Worm (Caenorhabditis elegans) whole organism, young adult: ENCODE measurements around the gene mup-4.

Source experiments
- F10E7.11 ChIP-seq: sonication (generic microtip); optimal IDR thresholded peaks from 2 replicates; lab custom pipeline; 2017; ENCODE audit warnings: mild to moderate bottlenecking, missing genetic modification characterization, moderate library complexity, missing compliant biosample characterization
- F22D6.2 ChIP-seq: sonication (generic microtip); optimal IDR thresholded peaks from 2 replicates; lab custom pipeline; 2016; ENCODE audit warnings: mild to moderate bottlenecking, missing genetic modification characterization, missing compliant biosample characterization
- F33H1.4 ChIP-seq: fragments of 200-800 bp; sonication (Bioruptor generic); IDR thresholded peaks from 2 replicates; pipeline ENCODE4 v1.3.6; 2022; ENCODE audit warnings: missing genetic modification reagents, missing genetic modification characterization, missing compliant biosample characterization
- F49E8.2 ChIP-seq: sonication (generic microtip); optimal IDR thresholded peaks from 3 replicates; lab custom pipeline; 2017; ENCODE audit warnings: missing genetic modification characterization, mild to moderate bottlenecking, missing compliant biosample characterization, antibody characterized with exemption, moderate library complexity; ENCODE audit not compliant: insufficient read depth
- F52B5.7 ChIP-seq: sonication (generic microtip); optimal IDR thresholded peaks from 2 replicates; lab custom pipeline; 2016; ENCODE audit warnings: mild to moderate bottlenecking, missing genetic modification characterization, missing compliant biosample characterization
- F55B11.4 ChIP-seq: sonication (generic microtip); optimal IDR thresholded peaks from 2 replicates; lab custom pipeline; 2016; ENCODE audit warnings: missing compliant biosample characterization, missing genetic modification characterization, borderline replicate concordance; ENCODE audit not compliant: insufficient read depth
- Y67H2A.10 ChIP-seq: fragments of 200-800 bp; sonication (Bioruptor generic); conservative IDR thresholded peaks from 2 replicates; pipeline ENCODE4 v1.3.6; 2022; ENCODE audit warnings: missing genetic modification reagents, missing genetic modification characterization, missing compliant biosample characterization
- aptf-2 ChIP-seq: fragments of 200-800 bp; sonication (Bioruptor generic); conservative IDR thresholded peaks from 2 replicates; pipeline ENCODE4 v1.3.6; 2022; ENCODE audit warnings: missing genetic modification reagents, missing genetic modification characterization, missing compliant biosample characterization
- attf-5 ChIP-seq: fragments of 200-800 bp; sonication (Bioruptor generic); optimal IDR thresholded peaks from 2 replicates; lab custom pipeline; 2018; ENCODE audit warnings: mild to moderate bottlenecking, missing genetic modification characterization, missing compliant biosample characterization
- cebp-1 ChIP-seq, 2 experiments: fragments of 200-800 bp in 1 of 2; sonication (Bioruptor generic) in 1 of 2; sonication (generic microtip) in 1 of 2; IDR thresholded peaks in 1 of 2; optimal IDR thresholded peaks in 1 of 2; 2 replicates each; pipeline versions ENCODE4 v1.3.6 to Lab custom; 2017 to 2022; ENCODE audit warnings: missing compliant biosample characterization in 2 of 2, missing genetic modification characterization in 2 of 2, mild to moderate bottlenecking in 1 of 2, missing genetic modification reagents in 1 of 2, moderate library complexity in 1 of 2
- ceh-27 ChIP-seq: fragments of 200-800 bp; sonication (Bioruptor generic); optimal IDR thresholded peaks from 2 replicates; lab custom pipeline; 2018; ENCODE audit warnings: mild to moderate bottlenecking, missing genetic modification characterization, moderate library complexity, missing compliant biosample characterization
- ceh-58 ChIP-seq: fragments of 200-800 bp; sonication (Bioruptor generic); IDR thresholded peaks from 2 replicates; pipeline ENCODE4 v1.3.6; 2022; ENCODE audit warnings: missing genetic modification characterization, missing compliant biosample characterization
- dpl-1 ChIP-seq: fragments of 150-350 bp; optimal IDR thresholded peaks from 2 replicates; lab custom pipeline; 2014; ENCODE audit warnings: missing biosample characterization, missing genetic modification reagents, missing genetic modification characterization
- egrh-3 ChIP-seq: fragments of 200-800 bp; sonication (Bioruptor generic); IDR thresholded peaks from 2 replicates; pipeline ENCODE4 v1.3.6; 2022; ENCODE audit warnings: missing genetic modification reagents, missing genetic modification characterization, missing compliant biosample characterization
- ekl-4 ChIP-seq: fragments of 200-800 bp; sonication (Bioruptor generic); IDR thresholded peaks from 2 replicates; pipeline ENCODE4 v1.3.6; 2022; ENCODE audit warnings: missing genetic modification reagents, missing genetic modification characterization, missing compliant biosample characterization
- hlh-12 ChIP-seq: sonication (generic microtip); optimal IDR thresholded peaks from 2 replicates; lab custom pipeline; 2016; ENCODE audit warnings: missing genetic modification characterization, missing compliant biosample characterization
- hmg-1.2 ChIP-seq: fragments of 200-800 bp; sonication (Bioruptor generic); IDR thresholded peaks from 2 replicates; pipeline ENCODE4 v1.3.6; 2022; ENCODE audit warnings: missing genetic modification reagents, missing genetic modification characterization, missing compliant biosample characterization
- hmg-20 ChIP-seq: fragments of 200-800 bp; sonication (Bioruptor generic); IDR thresholded peaks from 2 replicates; pipeline ENCODE4 v1.3.6; 2022; ENCODE audit warnings: missing genetic modification reagents, missing genetic modification characterization, missing compliant biosample characterization
- hsf-1 ChIP-seq: fragments of 200-800 bp; sonication (Bioruptor generic); IDR thresholded peaks from 2 replicates; pipeline ENCODE4 v1.3.6; 2022; ENCODE audit warnings: missing genetic modification reagents, missing genetic modification characterization, missing compliant biosample characterization
- lag-1 ChIP-seq: fragments of 200-800 bp; sonication (Bioruptor generic); IDR thresholded peaks from 2 replicates; pipeline ENCODE4 v1.3.6; 2022; ENCODE audit warnings: missing genetic modification reagents, missing genetic modification characterization, missing compliant biosample characterization
- let-607 ChIP-seq, 2 experiments: fragments of 200-800 bp in 1 of 2; sonication (Bioruptor generic) in 1 of 2; sonication (generic microtip) in 1 of 2; optimal IDR thresholded peaks; 2 replicates each; lab custom pipeline; 2016 to 2018; ENCODE audit warnings: mild to moderate bottlenecking in 2 of 2, missing compliant biosample characterization in 2 of 2, missing genetic modification characterization in 2 of 2, moderate library complexity in 2 of 2, missing genotype in 1 of 2
- lin-40 ChIP-seq: sonication (generic microtip); optimal IDR thresholded peaks from 2 replicates; lab custom pipeline; 2016; ENCODE audit warnings: missing genetic modification characterization, mild to moderate bottlenecking, missing compliant biosample characterization, missing genotype, missing genetic modification reagents
- lsl-1 ChIP-seq: fragments of 200-800 bp; sonication (Bioruptor generic); optimal IDR thresholded peaks from 2 replicates; lab custom pipeline; 2018; ENCODE audit warnings: mild to moderate bottlenecking, missing genetic modification characterization, moderate library complexity, missing compliant biosample characterization
- madf-3 ChIP-seq: fragments of 200-800 bp; sonication (Bioruptor generic); IDR thresholded peaks from 2 replicates; pipeline ENCODE4 v1.3.6; 2022; ENCODE audit warnings: missing genetic modification reagents, missing genetic modification characterization, missing compliant biosample characterization
- madf-6 ChIP-seq: fragments of 200-800 bp; sonication (Bioruptor generic); IDR thresholded peaks from 2 replicates; pipeline ENCODE4 v1.3.6; 2022; ENCODE audit warnings: missing genetic modification reagents, missing genetic modification characterization, missing compliant biosample characterization
- madf-8 ChIP-seq: fragments of 200-800 bp; sonication (Bioruptor generic); conservative IDR thresholded peaks from 2 replicates; pipeline ENCODE4 v1.3.6; 2022; ENCODE audit warnings: missing genetic modification reagents, missing genetic modification characterization, missing compliant biosample characterization
- mcd-1 ChIP-seq: fragments of 200-800 bp; sonication (Bioruptor generic); IDR thresholded peaks from 2 replicates; pipeline ENCODE4 v1.3.6; 2022; ENCODE audit warnings: missing genetic modification reagents, missing genetic modification characterization, missing compliant biosample characterization
- mes-4 ChIP-seq: sonication (generic microtip); optimal IDR thresholded peaks from 2 replicates; lab custom pipeline; 2016; ENCODE audit warnings: missing genotype, missing genetic modification characterization, missing compliant biosample characterization
- mxl-1 ChIP-seq: sonication (generic microtip); optimal IDR thresholded peaks from 2 replicates; lab custom pipeline; 2016; ENCODE audit warnings: missing genetic modification characterization, missing compliant biosample characterization
- nhr-80 ChIP-seq: sonication (generic microtip); optimal IDR thresholded peaks from 2 replicates; lab custom pipeline; 2016; ENCODE audit warnings: missing genetic modification characterization, missing compliant biosample characterization
- rcor-1 ChIP-seq: fragments of 200-800 bp; sonication (Bioruptor generic); IDR thresholded peaks from 2 replicates; pipeline ENCODE4 v1.3.6; 2022; ENCODE audit warnings: missing genetic modification reagents, missing genetic modification characterization, missing compliant biosample characterization
- rec-8 ChIP-seq, 2 experiments: sonication (generic microtip); optimal IDR thresholded peaks; 2 replicates each; lab custom pipeline; 2016; ENCODE audit warnings: mild to moderate bottlenecking in 2 of 2, missing genetic modification characterization in 2 of 2, missing genetic modification reagents in 2 of 2, missing genotype in 2 of 2, missing biosample characterization in 1 of 2, missing compliant biosample characterization in 1 of 2, moderate library complexity in 1 of 2
- snpc-1.3 ChIP-seq: sonication (generic microtip); optimal IDR thresholded peaks from 2 replicates; lab custom pipeline; 2017; ENCODE audit warnings: missing genetic modification characterization, mild to moderate bottlenecking, missing compliant biosample characterization, antibody characterized with exemption, moderate library complexity, missing genotype, missing genetic modification reagents; ENCODE audit not compliant: insufficient read depth
- snpc-4 ChIP-seq, 5 experiments: fragments of 150-350 bp in 1 of 5; sonication (generic microtip) in 4 of 5; optimal IDR thresholded peaks; 2 replicates each; lab custom pipeline; 2014 to 2018; ENCODE audit warnings: missing genetic modification characterization in 5 of 5, missing biosample characterization in 3 of 5, antibody characterized with exemption in 2 of 5, mild to moderate bottlenecking in 2 of 5, missing compliant biosample characterization in 2 of 5, missing genotype in 2 of 5, moderate library complexity in 2 of 5, missing genetic modification reagents in 1 of 5
- tbp1 ChIP-seq: fragments of 200-800 bp; sonication (Bioruptor generic); optimal IDR thresholded peaks from 2 replicates; lab custom pipeline; 2018; ENCODE audit warnings: mild to moderate bottlenecking, missing genetic modification characterization, missing compliant biosample characterization
- tbx-9 ChIP-seq: sonication (generic microtip); optimal IDR thresholded peaks from 2 replicates; lab custom pipeline; 2016; ENCODE audit warnings: borderline replicate concordance, missing genetic modification characterization, inconsistent platforms, missing compliant biosample characterization
- zfh-2 ChIP-seq: fragments of 200-800 bp; sonication (Bioruptor generic); conservative IDR thresholded peaks from 2 replicates; pipeline ENCODE4 v1.3.6; 2022; ENCODE audit warnings: missing genetic modification reagents, missing genetic modification characterization, missing compliant biosample characterization
- ztf-3 ChIP-seq: fragments of 200-800 bp; sonication (Bioruptor generic); optimal IDR thresholded peaks from 2 replicates; lab custom pipeline; 2018; ENCODE audit warnings: mild to moderate bottlenecking, missing genetic modification characterization, missing compliant biosample characterization
- ztf-6 ChIP-seq: fragments of 200-800 bp; sonication (Bioruptor generic); IDR thresholded peaks from 2 replicates; pipeline ENCODE4 v1.3.6; 2022; ENCODE audit warnings: missing genetic modification reagents, missing genetic modification characterization, missing compliant biosample characterization

The mup-4 gene

DNA sequence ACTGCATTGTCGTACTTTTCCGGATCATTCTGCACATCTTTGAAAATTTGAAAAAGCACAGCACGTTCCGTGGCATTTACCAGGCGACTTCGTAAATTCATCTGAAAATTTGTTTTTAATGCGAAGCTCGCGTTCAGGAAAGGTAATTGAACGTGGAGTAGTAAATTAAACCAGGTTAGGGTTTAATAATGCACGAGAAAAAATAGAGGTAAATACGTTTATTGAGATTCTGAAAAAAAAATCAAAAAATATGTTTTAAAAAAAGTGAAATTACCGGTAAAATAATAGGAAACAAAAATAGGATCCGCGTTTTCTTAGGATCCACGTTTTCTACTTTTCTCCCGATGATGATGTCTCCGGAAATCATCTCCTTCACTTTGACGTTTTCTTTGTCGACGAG, 29.5 kb upstream of the mup-4 start, which contains the start of gene clk-2:
clk-2 (minus strand) TSS at position 101 of the 400 bp plus-strand sequence.
- TF ChIP-seq hmg-20 (GFP tag; lab: Robert Waterston, UW) (no peak), ceh-27 (GFP tag; lab: Kevin White, UChicago) (no peak), F52B5.7 (tag; lab: Kevin White, UChicago) (no peak), F49E8.2 (tag; lab: Kevin White, UChicago) (no peak), ztf-6 (GFP tag; lab: Robert Waterston, UW) (no peak), Y67H2A.10 (GFP tag; lab: Robert Waterston, UW) (no peak), egrh-3 (GFP tag; lab: Robert Waterston, UW) (no peak), rcor-1 (no peak), F10E7.11 (tag; lab: Kevin White, UChicago) (no peak), snpc-4 (GFP tag; optimal IDR thresholded peaks at IDR 0.05; lab: Kevin White, UChicago) (no peak), snpc-4 (tag; optimal IDR thresholded peaks at IDR 0.05; lab: Kevin White, UChicago) (no peak), nhr-80 (tag; lab: Kevin White, UChicago) (no peak), hlh-12 (tag; lab: Kevin White, UChicago) (no peak), lag-1 (no peak), F22D6.2 (tag; lab: Kevin White, UChicago) (no peak)

DNA sequence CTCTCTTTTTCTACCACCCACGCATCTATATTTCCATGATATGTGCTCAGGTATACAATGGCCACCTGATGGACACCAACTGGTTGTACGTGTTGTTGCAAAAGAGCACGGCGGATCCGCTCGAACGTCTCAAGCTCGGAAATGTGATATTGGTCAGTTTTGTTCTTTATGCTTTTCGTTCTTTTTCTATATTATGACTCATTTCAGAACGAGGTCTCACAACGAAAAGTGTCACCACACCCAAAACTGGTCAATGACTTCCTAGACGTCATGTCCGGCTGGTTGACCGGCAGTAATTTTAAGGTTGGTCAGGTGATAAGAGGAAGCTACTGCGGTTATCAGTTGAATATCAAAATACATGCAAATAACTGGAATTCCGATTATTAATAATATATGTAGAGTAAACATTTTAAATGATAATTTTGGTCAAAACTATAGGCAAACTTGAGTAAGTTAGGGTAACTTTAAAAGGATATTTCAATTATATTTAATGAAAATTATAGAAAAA, 19.3 kb upstream of the mup-4 start, which contains the start of gene cls-1:
cls-1 (plus strand) TSS at position 51 of the 508 bp plus-strand sequence.
- no peak for TF ChIP-seq ztf-3 (GFP tag; lab: Kevin White, UChicago)
- TF ChIP-seq nhr-80 (tag; lab: Kevin White, UChicago): peak; percentile 30
- TF ChIP-seq ceh-58: no peak
- TF ChIP-seq, all 124 proteins: peak for 1

DNA sequence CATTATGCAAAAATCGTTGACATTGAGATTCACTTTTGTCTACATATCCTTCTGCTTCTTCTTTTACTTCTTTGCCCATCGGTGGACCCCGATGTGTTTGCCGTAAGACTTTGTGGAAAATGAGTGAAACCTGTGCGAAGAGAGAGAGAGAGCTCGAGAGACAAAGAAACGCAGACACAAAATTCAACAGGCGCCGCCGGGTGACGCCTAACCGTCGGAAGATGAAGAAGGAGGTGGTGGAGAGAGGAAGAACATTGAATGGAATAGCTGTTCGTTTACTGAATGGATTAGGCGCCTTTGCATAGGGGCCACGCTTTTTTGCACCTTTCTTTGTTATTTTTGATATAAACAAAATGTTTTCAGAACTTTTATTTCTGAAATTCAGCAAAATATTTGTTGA, 18.1 kb upstream of the mup-4 start:
- TF ChIP-seq mxl-1 (tag; lab: Kevin White, UChicago): no peak
- 0 out of 2 replicates have a peak, but pooled peaks have one; percentile 31 for TF ChIP-seq zfh-2 (GFP tag; lab: Robert Waterston, UW)
- TF ChIP-seq madf-8 (GFP tag; lab: Robert Waterston, UW): no peak

DNA sequence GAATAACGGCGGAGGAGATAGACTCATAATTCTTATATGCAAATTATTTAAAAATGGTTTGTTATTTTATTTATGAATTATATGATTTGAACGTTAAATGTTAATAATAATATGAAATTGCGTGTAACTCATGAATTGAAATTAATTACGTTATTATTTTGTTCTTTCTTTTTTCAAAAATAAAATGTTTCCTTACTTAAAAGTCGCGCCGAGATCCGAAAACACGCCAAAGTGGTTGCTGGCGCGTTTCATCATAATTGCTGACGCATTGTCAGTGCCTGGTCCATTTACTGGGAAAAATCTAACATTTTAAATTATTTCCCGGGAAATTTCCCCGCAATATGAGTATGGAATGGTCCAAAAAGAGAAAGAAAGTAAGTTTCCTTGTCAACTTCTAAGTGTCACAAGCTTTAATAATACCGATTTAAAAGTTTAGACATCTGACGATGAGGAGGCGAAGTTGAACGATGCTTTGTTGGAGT, 10.6 kb upstream of the mup-4 start, which contains the start of the genes C07H6.9 and sap-140:
C07H6.9 (minus strand) TSS at position 51 of the 482 bp plus-strand sequence.
sap-140 (plus strand) TSS at position 318 of the 482 bp plus-strand sequence.
- TF ChIP-seq dpl-1 (GFP tag; lab: Kevin White, UChicago) (peak; percentile 96), cebp-1 (GFP tag; IDR thresholded peaks at IDR 0.05; lab: Robert Waterston, UW) (no peak), cebp-1 (tag; optimal IDR thresholded peaks at IDR 0.05; lab: Kevin White, UChicago) (peak; percentile 75), F55B11.4 (tag; lab: Kevin White, UChicago) (no peak), nhr-80 (tag; lab: Kevin White, UChicago) (peak; percentile 10), aptf-2 (GFP tag; lab: Robert Waterston, UW) (no peak), snpc-1.3 (no peak), let-607 (tag; optimal IDR thresholded peaks at IDR 0.05; lab: Kevin White, UChicago) (peak in 1 of 2 experiments; percentile 14), mcd-1 (GFP tag; lab: Robert Waterston, UW) (peak; percentile 79), rec-8 (tag; optimal IDR thresholded peaks at IDR 0.05; lab: Kevin White, UChicago) (no peak), attf-5 (GFP tag; lab: Kevin White, UChicago) (peak; percentile 67), zfh-2 (GFP tag; lab: Robert Waterston, UW) (no peak), ztf-6 (GFP tag; lab: Robert Waterston, UW) (no peak), lsl-1 (peak; percentile 65), F33H1.4 (GFP tag; lab: Robert Waterston, UW) (peak; percentile 66), madf-6 (GFP tag; lab: Robert Waterston, UW) (peak; percentile 62), tbp1 (GFP tag; lab: Kevin White, UChicago) (peak; percentile 53), tbx-9 (no peak), snpc-4 (GFP tag; optimal IDR thresholded peaks at IDR 0.05; lab: Kevin White, UChicago) (no peak), snpc-4 (tag; optimal IDR thresholded peaks at IDR 0.05; lab: Kevin White, UChicago) (peak in 2 of 4 experiments; percentile 30 to 67), ekl-4 (peak; percentile 62; the same call in 1 of the 2 replicates), hsf-1 (GFP tag; lab: Robert Waterston, UW) (no peak), madf-3 (GFP tag; lab: Robert Waterston, UW) (peak; percentile 72; the same call in 1 of the 2 replicates), lin-40 (tag; lab: Kevin White, UChicago) (peak; percentile 77), mes-4 (tag; lab: Kevin White, UChicago) (no peak), hmg-1.2 (peak; percentile 48), hlh-12 (tag; lab: Kevin White, UChicago) (no peak)
